Fruit fly (Drosophila melanogaster): ENCODE data around the gene Sox102F.

Gene Sox102F

DNA sequence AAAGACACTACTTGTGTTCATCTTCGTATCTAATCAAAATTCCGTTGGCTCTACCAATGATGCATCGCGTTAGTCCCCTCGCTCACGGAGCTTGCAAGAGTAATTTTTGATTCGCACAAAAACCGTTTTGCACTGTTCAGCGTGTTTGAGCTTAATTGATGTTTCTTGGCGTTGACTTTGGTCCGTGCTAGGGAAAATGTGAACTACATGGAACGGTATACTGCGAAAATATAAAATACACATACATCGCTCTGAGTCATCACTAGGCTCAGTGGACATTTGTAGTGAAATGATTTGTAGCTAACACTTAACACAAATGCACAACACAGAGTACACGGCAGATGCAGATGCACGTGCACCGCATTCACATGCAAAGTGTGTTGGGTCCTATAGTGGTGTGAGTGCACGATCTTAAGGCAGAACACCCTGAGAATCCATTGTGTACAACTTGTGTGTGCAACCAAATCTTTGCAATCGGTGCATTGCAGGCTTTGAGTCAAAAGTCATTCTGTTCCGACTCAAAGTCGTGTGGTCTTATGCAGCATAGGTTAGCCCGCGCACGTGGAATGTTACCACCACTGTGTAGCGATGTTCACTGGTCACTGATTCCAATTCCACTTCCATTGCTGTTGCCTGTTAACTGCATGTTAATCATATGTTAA lies at the start of gene Sox102F:
Gene Sox102F, minus strand, starts transcription at position 604 of the 662 bp plus-strand sequence.
- no peak for TF ChIP-seq noc (tag; optimal IDR thresholded peaks at IDR 0.05)

DNA sequence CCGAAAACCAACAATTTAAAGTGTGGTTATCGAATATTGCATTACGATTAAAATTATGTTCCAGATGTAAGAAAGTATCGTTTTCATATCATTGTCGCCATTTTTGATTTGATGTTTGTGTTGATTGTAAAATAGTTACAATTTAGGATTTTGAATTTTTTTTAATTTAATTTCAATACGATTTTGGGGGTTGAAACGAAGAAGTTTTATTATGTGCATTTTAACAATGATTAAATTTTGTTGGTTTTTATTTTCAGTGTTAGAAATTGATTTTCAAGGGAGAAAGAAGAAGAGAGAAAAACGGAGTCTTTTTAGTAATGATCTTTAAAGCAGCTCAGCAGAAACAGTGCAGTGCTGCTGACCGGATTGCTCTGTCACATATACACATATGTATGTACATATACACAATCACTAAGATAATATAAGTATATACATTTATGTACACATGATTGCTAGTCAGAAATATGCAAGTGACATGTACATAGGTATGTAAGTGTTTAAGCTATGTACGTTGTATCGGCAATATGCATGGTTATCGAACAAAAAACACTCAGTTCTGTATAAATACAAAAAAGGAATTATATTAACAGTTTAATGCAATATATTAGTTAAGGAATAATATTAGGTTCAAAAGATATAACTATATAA lies 45.0 kb upstream of the Sox102F start:
- no peak for TF ChIP-seq noc (tag; optimal IDR thresholded peaks at IDR 0.05)

DNA sequence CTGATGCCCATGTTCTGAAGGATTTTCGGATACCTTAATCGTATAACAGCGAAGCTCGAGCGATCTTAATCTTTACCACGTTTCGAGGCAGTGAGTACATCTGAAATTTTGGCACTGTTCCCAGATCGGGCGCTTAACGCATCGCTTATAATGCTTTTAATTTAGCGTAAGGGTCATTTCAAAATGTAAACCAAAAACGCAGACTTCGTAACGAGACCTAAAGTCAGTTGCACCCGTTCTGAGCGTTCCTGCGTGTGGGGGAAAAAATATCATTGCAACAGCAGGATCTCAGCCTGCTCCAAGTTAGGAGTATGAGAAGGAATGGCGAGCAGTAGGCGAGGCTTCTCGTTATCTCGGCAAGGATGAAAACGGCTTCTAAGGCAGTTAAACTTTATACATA lies 33.7 kb upstream of the Sox102F start:
- no peak for TF ChIP-seq noc (tag; optimal IDR thresholded peaks at IDR 0.05)

DNA sequence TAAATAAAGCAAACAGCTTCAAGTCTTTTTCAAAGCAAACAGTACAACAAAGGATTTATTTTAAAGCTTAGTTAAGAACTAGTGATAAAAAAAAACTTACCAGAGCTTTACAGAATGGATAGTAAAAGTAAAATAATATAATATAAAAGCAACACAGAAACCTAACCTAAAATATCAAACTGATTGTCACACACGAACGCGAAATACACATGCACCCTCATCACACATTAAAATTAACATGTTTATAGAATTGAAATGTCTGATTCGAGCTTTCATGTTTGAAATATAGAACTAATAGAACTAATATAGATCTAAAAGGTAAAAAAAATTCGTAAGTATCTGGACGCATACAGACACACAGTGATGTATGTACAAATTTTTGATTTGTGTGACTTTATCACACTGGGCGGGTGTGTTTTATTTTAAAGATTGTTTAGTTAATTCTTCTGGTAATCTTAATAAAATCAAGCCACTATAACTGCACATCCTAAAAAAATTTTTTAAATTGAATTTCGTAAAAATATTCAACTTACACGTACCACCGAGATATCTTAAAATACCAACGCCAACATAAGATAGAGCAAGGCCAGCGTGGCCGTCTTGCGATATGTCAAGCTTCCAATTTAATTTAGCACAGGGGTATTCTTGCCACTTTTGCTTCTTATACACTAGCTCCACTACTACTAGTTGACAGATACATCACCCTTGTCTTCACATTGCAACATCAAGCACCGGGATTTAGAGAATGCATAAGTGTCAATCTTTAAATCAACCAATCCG lies 32.4 kb upstream of the Sox102F start, which contains the start of gene Gyf:
Gene Gyf, minus strand, starts transcription at position 589 of the 780 bp plus-strand sequence.
- no peak for TF ChIP-seq noc (tag; optimal IDR thresholded peaks at IDR 0.05)

DNA sequence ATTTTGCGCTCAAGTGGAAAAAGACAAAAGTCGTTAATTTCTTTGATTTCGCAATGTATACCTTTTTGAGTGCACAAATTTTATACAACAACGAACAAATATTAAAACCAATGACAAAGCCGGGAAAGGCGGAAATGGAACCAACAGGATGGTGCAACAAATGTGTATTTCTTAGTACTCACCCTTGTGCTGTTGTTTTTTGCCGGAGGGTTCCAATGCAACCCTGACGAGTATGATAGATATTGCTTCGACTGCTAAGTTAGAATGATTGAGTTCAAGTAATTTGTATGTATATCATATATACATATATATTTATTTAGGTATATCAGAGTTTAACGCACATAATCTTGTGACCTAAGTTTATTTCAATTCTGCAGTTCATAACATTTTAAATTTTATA lies 20.9 kb upstream of the Sox102F start:
- no peak for TF ChIP-seq noc (tag; optimal IDR thresholded peaks at IDR 0.05)

DNA sequence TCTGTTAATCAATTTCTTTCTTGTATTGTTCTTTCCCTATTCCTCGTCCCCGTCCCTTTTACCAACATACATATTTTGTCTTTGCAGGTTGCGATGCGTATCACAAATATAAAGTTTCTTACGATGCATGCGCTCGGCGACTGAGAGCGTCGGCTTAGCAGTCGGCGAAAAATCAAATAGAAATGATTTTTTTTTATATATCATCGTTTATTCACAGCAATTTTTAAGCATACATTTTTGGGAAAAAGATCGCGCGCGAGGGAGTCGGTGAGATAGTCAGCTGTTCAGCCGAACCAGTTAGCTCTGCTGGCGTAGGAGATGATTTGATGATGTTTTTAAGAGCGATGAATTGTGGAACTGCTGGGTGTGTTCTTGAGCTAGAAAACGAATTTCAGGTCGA lies 19.2 kb upstream of the Sox102F start:
- no peak for TF ChIP-seq noc (tag; optimal IDR thresholded peaks at IDR 0.05)

DNA sequence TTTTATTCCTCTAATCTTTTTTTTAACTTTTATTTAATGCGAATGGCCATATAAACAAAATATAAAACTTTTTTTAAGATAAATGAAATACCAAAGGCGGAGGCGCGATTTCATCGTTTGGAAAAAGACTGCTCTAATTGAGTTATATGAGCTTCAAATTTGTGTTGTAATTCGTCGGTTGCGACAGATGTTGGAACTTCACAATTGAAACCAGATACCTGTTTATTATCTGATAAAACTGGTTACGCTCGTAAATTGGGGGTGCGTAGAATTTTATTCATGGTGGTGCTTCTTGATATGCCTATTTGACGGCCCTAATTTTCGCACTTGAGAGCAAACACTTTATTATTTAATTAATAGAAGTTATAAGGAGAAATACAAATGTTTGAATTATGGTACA lies 18.1 kb upstream of the Sox102F start:
- TF ChIP-seq noc (tag; optimal IDR thresholded peaks at IDR 0.05), result no peak

DNA sequence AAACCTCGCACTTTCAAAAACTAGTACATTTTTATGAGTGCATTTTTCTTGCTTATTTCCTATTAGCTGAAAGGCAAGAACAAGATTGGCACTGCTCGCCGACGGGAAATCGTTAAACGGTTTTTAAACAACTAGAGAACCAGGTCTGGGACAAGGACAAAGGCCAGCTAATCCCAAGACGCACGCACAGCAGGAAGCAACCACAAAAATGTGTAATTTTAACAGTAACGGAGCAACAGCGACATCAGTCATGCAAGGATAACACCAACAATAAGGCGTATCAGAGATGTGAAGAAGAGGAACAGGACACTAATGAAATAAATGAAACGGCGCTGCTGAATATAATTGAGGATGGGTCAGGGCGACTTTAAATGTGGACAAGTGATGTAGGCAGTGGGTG lies 16.9 kb upstream of the Sox102F start:
- no peak for TF ChIP-seq noc (tag; optimal IDR thresholded peaks at IDR 0.05)

DNA sequence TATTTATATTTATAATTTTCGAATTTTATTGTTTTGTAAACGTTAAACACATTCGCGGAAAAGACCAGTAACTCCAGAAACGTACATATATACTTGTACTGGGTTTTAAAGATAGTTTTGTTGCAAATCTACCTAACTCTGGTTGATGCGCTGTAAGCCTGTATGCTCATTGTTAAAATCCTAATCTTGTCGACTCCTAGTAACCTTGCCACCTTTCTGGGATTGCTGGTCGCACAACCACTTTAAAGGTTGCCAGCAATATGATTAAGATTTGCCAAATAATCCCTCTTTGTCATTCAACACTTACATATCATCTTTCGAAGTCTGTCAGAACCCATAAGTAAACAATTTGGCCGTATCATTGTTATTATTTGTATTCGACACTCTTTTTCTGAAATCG lies 11.9 kb upstream of the Sox102F start:
- no peak for TF ChIP-seq noc (tag; optimal IDR thresholded peaks at IDR 0.05)

DNA sequence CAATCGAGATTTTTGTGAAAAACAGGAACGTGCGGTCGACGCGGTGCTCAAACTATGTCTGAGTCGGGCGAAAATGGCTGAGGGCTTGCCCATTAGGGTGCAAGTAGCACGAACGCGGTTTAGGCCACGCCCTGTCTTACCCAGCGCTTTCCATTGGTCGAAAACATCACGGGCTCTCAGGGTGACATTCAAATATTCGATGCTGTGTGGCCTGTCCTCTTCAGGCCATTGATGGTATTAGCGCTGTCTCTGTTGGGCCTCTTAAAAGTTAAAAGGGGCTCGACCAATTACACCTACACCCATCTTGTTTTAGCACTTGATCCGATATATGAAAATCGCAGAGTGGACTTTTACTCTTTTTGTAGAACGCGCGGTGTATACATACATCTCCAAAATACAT lies 10.3 kb upstream of the Sox102F start, which contains the start of gene fd102C:
Gene fd102C, minus strand, starts transcription at position 62 of the 400 bp plus-strand sequence.
- no peak for TF ChIP-seq noc (tag; optimal IDR thresholded peaks at IDR 0.05)

DNA sequence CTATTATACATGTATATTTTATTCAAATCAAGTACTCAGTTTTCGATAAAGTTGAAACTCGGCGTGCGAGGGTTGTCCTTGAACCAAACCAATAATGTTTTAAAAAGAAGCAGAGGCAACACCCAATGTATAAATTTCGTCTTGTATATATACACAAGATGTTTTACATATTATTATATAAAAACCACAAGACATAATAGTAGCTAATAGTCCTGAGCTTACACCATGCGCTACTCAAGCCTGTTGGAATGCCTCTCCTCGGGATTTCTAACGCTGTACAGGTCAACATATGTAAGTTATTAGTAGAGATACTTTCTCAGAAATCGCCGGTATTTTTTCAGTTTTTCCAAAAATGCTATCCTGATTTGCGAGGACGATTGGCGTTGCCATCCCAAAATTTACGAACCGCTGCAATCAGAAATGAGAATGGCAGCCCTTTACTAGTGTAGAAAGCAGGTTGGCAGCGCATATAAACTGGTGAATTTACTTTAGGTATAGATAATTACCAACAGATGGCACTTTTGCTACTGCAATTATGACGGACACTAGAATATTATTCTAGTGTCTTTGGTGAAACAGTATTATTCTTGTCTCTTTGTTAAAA lies 1.4 kb upstream of the Sox102F start:
- no peak for TF ChIP-seq noc (tag; optimal IDR thresholded peaks at IDR 0.05)

DNA sequence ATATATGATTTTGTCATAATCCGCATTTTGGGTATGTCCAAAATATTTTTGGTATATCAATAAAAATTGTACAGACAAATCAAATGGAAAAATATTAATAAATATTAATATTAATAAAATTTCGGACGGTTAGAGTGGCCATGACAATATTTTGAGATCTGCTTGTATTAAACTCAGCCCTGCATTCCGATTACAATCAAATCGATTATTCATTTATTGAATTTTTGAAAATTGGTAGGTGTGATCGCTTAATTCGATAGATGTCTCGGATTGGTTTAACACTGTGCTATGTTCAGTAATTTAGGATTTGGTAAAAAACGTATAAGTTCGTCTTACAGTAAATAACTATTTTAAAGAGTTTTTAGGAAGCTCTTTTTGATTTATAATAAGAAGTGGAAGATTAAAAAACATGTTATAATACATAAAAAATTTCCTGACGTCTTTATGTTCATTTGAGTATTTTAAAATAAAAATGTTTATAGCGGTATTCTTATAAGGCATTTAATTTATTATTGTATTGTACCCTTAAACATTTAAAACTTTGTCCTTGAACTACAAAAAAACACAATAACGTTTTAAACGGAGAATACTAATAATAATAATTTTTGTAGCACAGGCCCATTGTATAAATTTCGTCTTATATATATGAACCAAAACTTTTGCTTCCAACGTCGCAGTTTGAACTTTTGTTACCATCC lies 793 bp upstream of the Sox102F start:
- no peak for TF ChIP-seq noc (tag; optimal IDR thresholded peaks at IDR 0.05)

DNA sequence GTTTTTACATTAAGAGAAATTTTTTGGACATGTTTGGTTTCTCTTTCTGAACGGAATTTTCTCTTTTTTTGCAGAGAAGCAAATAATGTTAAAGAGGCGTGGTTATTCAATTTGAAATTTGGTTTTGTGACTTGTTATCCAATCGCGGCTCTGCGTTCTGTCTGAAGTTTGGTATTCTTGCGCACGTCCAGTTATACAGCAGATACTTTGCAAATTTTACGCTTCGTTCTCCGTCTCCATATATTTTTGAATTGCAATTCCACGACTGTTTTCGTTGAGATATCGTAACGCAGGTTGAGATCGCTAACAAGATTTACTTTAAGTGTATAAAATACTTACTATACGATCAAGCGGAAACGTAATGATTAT lies 243 bp upstream of the Sox102F start:
- no peak for TF ChIP-seq noc (tag; optimal IDR thresholded peaks at IDR 0.05)

DNA sequence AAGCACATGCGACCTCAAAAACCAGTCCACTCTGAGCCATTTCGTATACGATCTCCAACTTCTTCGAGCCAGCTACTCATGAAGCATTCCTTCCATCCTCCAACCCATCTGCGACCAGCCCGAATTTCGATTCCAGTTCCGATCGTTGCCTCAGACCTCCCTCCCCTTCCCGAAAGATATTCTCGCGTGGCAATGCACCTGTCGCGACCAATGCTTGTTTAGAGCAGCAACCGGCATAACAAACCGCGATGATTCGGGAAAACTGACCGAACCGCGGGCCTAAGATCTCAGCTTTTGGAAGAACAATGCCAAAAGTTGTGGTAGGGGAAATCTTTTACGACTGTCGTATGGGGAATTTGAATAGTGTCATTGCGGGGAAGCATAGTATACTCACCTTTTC lies 1.2 kb downstream of the Sox102F start:
- no peak for TF ChIP-seq noc (tag; optimal IDR thresholded peaks at IDR 0.05)

DNA sequence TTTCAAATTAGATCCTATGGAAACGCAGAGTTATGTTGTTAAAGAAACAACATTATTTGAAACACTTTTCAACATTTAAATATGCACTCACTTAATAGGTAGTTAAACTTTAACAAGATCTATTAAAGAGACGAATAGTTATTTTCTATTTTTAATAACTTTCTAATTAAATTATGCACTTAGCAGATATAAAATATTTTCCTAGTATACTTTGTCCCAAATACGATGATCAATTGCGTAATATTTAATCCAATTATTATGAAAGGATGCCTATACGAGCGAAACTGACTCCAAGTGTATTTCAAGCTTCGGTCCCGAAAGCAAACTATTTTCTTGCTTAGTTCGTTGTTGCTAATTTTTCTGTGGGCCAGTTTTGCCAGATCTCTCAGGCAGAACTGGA lies 2.4 kb downstream of the Sox102F start:
- no peak for TF ChIP-seq noc (tag; optimal IDR thresholded peaks at IDR 0.05)

DNA sequence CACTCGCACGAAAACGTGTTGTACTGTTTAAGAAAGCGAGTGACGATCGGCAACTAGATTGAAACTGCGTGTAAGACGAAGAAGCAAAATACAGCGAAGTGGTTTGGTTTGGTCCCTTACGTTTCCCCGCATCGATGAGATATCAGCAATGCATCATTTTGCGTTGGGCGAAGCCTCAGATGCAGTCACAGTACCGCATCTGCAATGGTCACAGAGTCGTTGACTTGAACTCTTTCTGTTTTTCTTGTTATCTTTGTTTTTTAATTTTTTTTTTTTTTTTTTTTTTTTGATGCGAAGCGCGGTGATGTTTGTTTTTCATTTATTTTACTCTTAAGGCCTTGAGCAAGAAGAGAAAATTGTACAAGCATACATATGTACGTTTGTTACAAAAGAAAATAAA lies 4.4 kb downstream of the Sox102F start:
- TF ChIP-seq noc (tag; optimal IDR thresholded peaks at IDR 0.05), result no peak
